Worm (Caenorhabditis elegans) whole organism, young adult: ENCODE data around the gene mam-6.

ENCODE experiments used
- F10E7.11 ChIP-seq: sonication (generic microtip); optimal IDR thresholded peaks from 2 replicates; lab custom pipeline; 2017; ENCODE audit warnings: mild to moderate bottlenecking, missing genetic modification characterization, moderate library complexity, missing compliant biosample characterization
- F33H1.4 ChIP-seq: fragments of 200-800 bp; sonication (Bioruptor generic); IDR thresholded peaks from 2 replicates; pipeline ENCODE4 v1.3.6; 2022; ENCODE audit warnings: missing genetic modification reagents, missing genetic modification characterization, missing compliant biosample characterization
- F39B2.1 ChIP-seq: fragments of 200-800 bp; sonication (Bioruptor generic); IDR thresholded peaks from 2 replicates; pipeline ENCODE4 v1.3.6; 2022; ENCODE audit warnings: missing genetic modification reagents, missing genetic modification characterization, missing compliant biosample characterization
- F49E8.2 ChIP-seq: sonication (generic microtip); optimal IDR thresholded peaks from 3 replicates; lab custom pipeline; 2017; ENCODE audit warnings: missing genetic modification characterization, mild to moderate bottlenecking, missing compliant biosample characterization, antibody characterized with exemption, moderate library complexity; ENCODE audit not compliant: insufficient read depth
- T07F8.4 ChIP-seq: sonication (generic microtip); optimal IDR thresholded peaks from 2 replicates; lab custom pipeline; 2016; ENCODE audit warnings: mild to moderate bottlenecking, missing genetic modification characterization, moderate library complexity, missing compliant biosample characterization
- Y53F4B.3 ChIP-seq: fragments of 200-800 bp; sonication (Bioruptor generic); IDR thresholded peaks from 2 replicates; pipeline ENCODE4 v1.3.6; 2022; ENCODE audit warnings: missing genetic modification reagents, missing genetic modification characterization, missing compliant biosample characterization
- attf-3 ChIP-seq: fragments of 200-800 bp; sonication (Bioruptor generic); conservative IDR thresholded peaks from 2 replicates; pipeline ENCODE4 v1.3.6; 2022; ENCODE audit warnings: missing genetic modification reagents, missing genetic modification characterization, missing compliant biosample characterization
- cebp-1 ChIP-seq, 2 experiments: fragments of 200-800 bp in 1 of 2; sonication (Bioruptor generic) in 1 of 2; sonication (generic microtip) in 1 of 2; IDR thresholded peaks in 1 of 2; optimal IDR thresholded peaks in 1 of 2; 2 replicates each; pipeline versions ENCODE4 v1.3.6 to Lab custom; 2017 to 2022; ENCODE audit warnings: missing compliant biosample characterization in 2 of 2, missing genetic modification characterization in 2 of 2, mild to moderate bottlenecking in 1 of 2, missing genetic modification reagents in 1 of 2, moderate library complexity in 1 of 2
- cebp-2 ChIP-seq: fragments of 200-800 bp; sonication (Bioruptor generic); IDR thresholded peaks from 2 replicates; pipeline ENCODE4 v1.3.6; 2022; ENCODE audit warnings: missing genetic modification characterization, missing compliant biosample characterization
- ceh-58 ChIP-seq: fragments of 200-800 bp; sonication (Bioruptor generic); IDR thresholded peaks from 2 replicates; pipeline ENCODE4 v1.3.6; 2022; ENCODE audit warnings: missing genetic modification characterization, missing compliant biosample characterization
- ceh-79 ChIP-seq: sonication (generic microtip); optimal IDR thresholded peaks from 2 replicates; lab custom pipeline; 2017; ENCODE audit warnings: mild to moderate bottlenecking, missing genetic modification characterization, missing compliant biosample characterization
- dox-1 ChIP-seq: fragments of 200-800 bp; sonication (Bioruptor generic); IDR thresholded peaks from 2 replicates; pipeline ENCODE4 v1.3.6; 2022; ENCODE audit warnings: missing genetic modification reagents, missing genetic modification characterization, missing compliant biosample characterization
- fkh-3 ChIP-seq: sonication (generic microtip); optimal IDR thresholded peaks from 2 replicates; lab custom pipeline; 2016; ENCODE audit warnings: mild to moderate bottlenecking, missing genetic modification characterization, missing compliant biosample characterization
- gei-17 ChIP-seq: fragments of 200-800 bp; sonication (Bioruptor generic); optimal IDR thresholded peaks from 2 replicates; lab custom pipeline; 2018; ENCODE audit warnings: mild to moderate bottlenecking, missing genetic modification characterization, missing compliant biosample characterization
- let-526 ChIP-seq: fragments of 200-800 bp; sonication (Bioruptor generic); IDR thresholded peaks from 2 replicates; pipeline ENCODE4 v1.3.6; 2022; ENCODE audit warnings: missing genetic modification reagents, missing genetic modification characterization, missing compliant biosample characterization
- lir-1 ChIP-seq: fragments of 200-800 bp; sonication (Bioruptor generic); conservative IDR thresholded peaks from 2 replicates; pipeline ENCODE4 v1.3.6; 2022; ENCODE audit warnings: missing genetic modification reagents, missing genetic modification characterization, missing compliant biosample characterization
- mcd-1 ChIP-seq: fragments of 200-800 bp; sonication (Bioruptor generic); IDR thresholded peaks from 2 replicates; pipeline ENCODE4 v1.3.6; 2022; ENCODE audit warnings: missing genetic modification reagents, missing genetic modification characterization, missing compliant biosample characterization
- mel-28 ChIP-seq: sonication (generic microtip); optimal IDR thresholded peaks from 2 replicates; lab custom pipeline; 2016; ENCODE audit warnings: borderline replicate concordance, mild to moderate bottlenecking, missing genetic modification characterization, missing compliant biosample characterization
- nfya-1 ChIP-seq: sonication (generic microtip); optimal IDR thresholded peaks from 2 replicates; lab custom pipeline; 2017; ENCODE audit warnings: antibody characterized with exemption, missing compliant biosample characterization, missing genetic modification characterization, borderline replicate concordance; ENCODE audit not compliant: insufficient read depth
- nhr-90 ChIP-seq: sonication (generic microtip); optimal IDR thresholded peaks from 2 replicates; lab custom pipeline; 2016; ENCODE audit warnings: missing genotype, mild to moderate bottlenecking, missing genetic modification characterization, missing compliant biosample characterization
- pha-4 ChIP-seq: fragments of 150-350 bp; sonication (generic microtip); optimal IDR thresholded peaks from 2 replicates; lab custom pipeline; 2014; ENCODE audit warnings: missing biosample characterization, missing genetic modification reagents, missing genetic modification characterization
- snpc-4 ChIP-seq, 5 experiments: fragments of 150-350 bp in 1 of 5; sonication (generic microtip) in 4 of 5; optimal IDR thresholded peaks; 2 replicates each; lab custom pipeline; 2014 to 2018; ENCODE audit warnings: missing genetic modification characterization in 5 of 5, missing biosample characterization in 3 of 5, antibody characterized with exemption in 2 of 5, mild to moderate bottlenecking in 2 of 5, missing compliant biosample characterization in 2 of 5, missing genotype in 2 of 5, moderate library complexity in 2 of 5, missing genetic modification reagents in 1 of 5
- tbp1 ChIP-seq: fragments of 200-800 bp; sonication (Bioruptor generic); optimal IDR thresholded peaks from 2 replicates; lab custom pipeline; 2018; ENCODE audit warnings: mild to moderate bottlenecking, missing genetic modification characterization, missing compliant biosample characterization
- tbx-9 ChIP-seq: sonication (generic microtip); optimal IDR thresholded peaks from 2 replicates; lab custom pipeline; 2016; ENCODE audit warnings: borderline replicate concordance, missing genetic modification characterization, inconsistent platforms, missing compliant biosample characterization
- zfh-2 ChIP-seq: fragments of 200-800 bp; sonication (Bioruptor generic); conservative IDR thresholded peaks from 2 replicates; pipeline ENCODE4 v1.3.6; 2022; ENCODE audit warnings: missing genetic modification reagents, missing genetic modification characterization, missing compliant biosample characterization
- zim-3 ChIP-seq: sonication (generic microtip); optimal IDR thresholded peaks from 2 replicates; lab custom pipeline; 2017; ENCODE audit warnings: mild to moderate bottlenecking, missing genetic modification characterization, moderate library complexity, missing compliant biosample characterization
- ztf-18 ChIP-seq: sonication (generic microtip); optimal IDR thresholded peaks from 2 replicates; lab custom pipeline; 2016; ENCODE audit warnings: missing genotype, mild to moderate bottlenecking, missing genetic modification characterization, missing compliant biosample characterization
- ztf-25 ChIP-seq: fragments of 200-800 bp; sonication (Bioruptor generic); IDR thresholded peaks from 2 replicates; pipeline ENCODE4 v1.3.6; 2022; ENCODE audit warnings: missing genetic modification reagents, missing genetic modification characterization, missing compliant biosample characterization
- ztf-28 ChIP-seq: fragments of 200-800 bp; sonication (Bioruptor generic); IDR thresholded peaks from 2 replicates; pipeline ENCODE4 v1.3.6; 2022; ENCODE audit warnings: missing genetic modification reagents, missing genetic modification characterization, missing compliant biosample characterization

mam-6 gene

ce11 chrX:15069242-15069641, at the start of gene mam-6:
mam-6 (minus strand) TSS chrX:15069342.
- TF ChIP-seq ztf-28 (GFP tag; lab: Robert Waterston, UW) (no peak), pha-4 (tag; lab: Kevin White, UChicago) (no peak), F33H1.4 (GFP tag; lab: Robert Waterston, UW) (no peak), F49E8.2 (tag; lab: Kevin White, UChicago) (no peak), dox-1 (GFP tag; lab: Robert Waterston, UW) (no peak), fkh-3 (tag; lab: Kevin White, UChicago) (no peak), tbx-9 (no peak), attf-3 (GFP tag; lab: Robert Waterston, UW) (no peak), mcd-1 (GFP tag; lab: Robert Waterston, UW) (no peak), T07F8.4 (tag; lab: Kevin White, UChicago) (no peak), lir-1 (no peak), gei-17 (GFP tag; lab: Kevin White, UChicago) (no peak), cebp-2 (no peak), cebp-1 (GFP tag; IDR thresholded peaks at IDR 0.05; lab: Robert Waterston, UW) (no peak), cebp-1 (tag; optimal IDR thresholded peaks at IDR 0.05; lab: Kevin White, UChicago) (no peak), F39B2.1 (GFP tag; lab: Robert Waterston, UW) (no peak), ztf-18 (tag; lab: Kevin White, UChicago) (no peak), mel-28 (tag; lab: Kevin White, UChicago) (no peak), F10E7.11 (no peak)

- no peak for TF ChIP-seq let-526 (GFP tag; lab: Robert Waterston, UW)
These were observed 47.4 kb upstream of the mam-6 start, which contains the start of gene R07D5.2 for ce11 chrX:15116514-15116913. R07D5.2 (minus strand) TSS chrX:15116614.

- TF ChIP-seq gei-17 (GFP tag; lab: Kevin White, UChicago), result no peak
- TF ChIP-seq Y53F4B.3 (GFP tag; lab: Robert Waterston, UW), result no peak
- no peak for TF ChIP-seq nhr-90 (tag; lab: Kevin White, UChicago)
- no peak for TF ChIP-seq nfya-1
These were observed 46.6 kb upstream of the mam-6 start for ce11 chrX:15115748-15116147.

ce11 chrX:15112172-15112571, 43.0 kb upstream of the mam-6 start:
- TF ChIP-seq ceh-79 (tag; lab: Kevin White, UChicago), result no peak
- 0 out of 2 replicates have a peak, but pooled peaks have one; percentile 32 for TF ChIP-seq ztf-25 (GFP tag; lab: Robert Waterston, UW)
- TF ChIP-seq snpc-4 (GFP tag; optimal IDR thresholded peaks at IDR 0.05; lab: Kevin White, UChicago), result no peak
- peak in 2 of 4 experiments; percentile 34 to 71 for TF ChIP-seq snpc-4 (tag; optimal IDR thresholded peaks at IDR 0.05; lab: Kevin White, UChicago)
- TF ChIP-seq ceh-58 (GFP tag; lab: Robert Waterston, UW), result 0 out of 2 replicates have a peak, but pooled peaks have one; percentile 41

- TF ChIP-seq zim-3 (tag; lab: Kevin White, UChicago), result no peak
- peak; percentile 77 for TF ChIP-seq zfh-2 (GFP tag; lab: Robert Waterston, UW)
- no peak for TF ChIP-seq tbp1 (GFP tag; lab: Kevin White, UChicago)
These were observed 38.7 kb upstream of the mam-6 start, which contains the start of gene mlt-9 for ce11 chrX:15107747-15108252. mlt-9 (minus strand) TSS chrX:15107797.
